Worm (Caenorhabditis elegans): ENCODE results near the gene srlf-7.

- TF ChIP-seq F39B2.1 (GFP tag; IDR thresholded peaks at IDR 0.05): no peak
- no peak for TF ChIP-seq dox-1 (GFP tag; IDR thresholded peaks at IDR 0.05)
- TF ChIP-seq lir-1 (GFP tag; conservative IDR thresholded peaks at IDR 0.05): no peak
- TF ChIP-seq ztf-26 (tag; optimal IDR thresholded peaks at IDR 0.05): no peak
- TF ChIP-seq zfh-2 (GFP tag; conservative IDR thresholded peaks at IDR 0.05): no peak
Measured at ce11 chrIV:7171222-7171621, 17.9 kb upstream of the srlf-7 start, which contains the start of gene str-220.
